Worm (Caenorhabditis elegans) whole organism, early embryonic: ENCODE measurements around the gene idpp-2.

Experiments
- F13C5.2 ChIP-seq: sonication (generic microtip); optimal IDR thresholded peaks from 2 replicates; lab custom pipeline; 2017; ENCODE audit warnings: mild to moderate bottlenecking, missing genetic modification characterization, inconsistent platforms, missing compliant biosample characterization
- aly-1 ChIP-seq: sonication (generic microtip); optimal IDR thresholded peaks from 2 replicates; lab custom pipeline; 2016; ENCODE audit warnings: missing genetic modification characterization, missing compliant biosample characterization
- ama-1 ChIP-seq: fragments of 150-350 bp; optimal IDR thresholded peaks from 2 replicates; lab custom pipeline; 2014
- ceh-13 ChIP-seq: fragments of 200-800 bp; sonication (Bioruptor generic); optimal IDR thresholded peaks from 2 replicates; lab custom pipeline; 2018; ENCODE audit warnings: mild to moderate bottlenecking, missing genetic modification characterization, missing compliant biosample characterization
- ceh-36 ChIP-seq: sonication (generic microtip); optimal IDR thresholded peaks from 2 replicates; lab custom pipeline; 2016; ENCODE audit warnings: missing genetic modification characterization, inconsistent platforms, missing compliant biosample characterization
- ets-7 ChIP-seq: sonication (generic microtip); optimal IDR thresholded peaks from 2 replicates; lab custom pipeline; 2016; ENCODE audit warnings: missing genotype, missing genetic modification characterization, missing compliant biosample characterization
- hmbx-1 ChIP-seq: sonication (generic microtip); optimal IDR thresholded peaks from 2 replicates; lab custom pipeline; 2016; ENCODE audit warnings: mild to moderate bottlenecking, missing genetic modification characterization, missing compliant biosample characterization
- pes-1 ChIP-seq: fragments of 200-800 bp; sonication (Bioruptor generic); IDR thresholded peaks from 2 replicates; pipeline ENCODE4 v1.3.6; 2022; ENCODE audit warnings: missing genetic modification reagents, missing genetic modification characterization, missing compliant biosample characterization
- tbx-11 ChIP-seq: fragments of 200-800 bp; sonication (Bioruptor generic); IDR thresholded peaks from 2 replicates; pipeline ENCODE4 v1.3.6; 2022; ENCODE audit warnings: missing genetic modification characterization, missing compliant biosample characterization
- tra-4 ChIP-seq: sonication (generic microtip); optimal IDR thresholded peaks from 2 replicates; lab custom pipeline; 2017; ENCODE audit warnings: missing genetic modification characterization, missing compliant biosample characterization

- TF ChIP-seq ets-7 (tag; lab: Kevin White, UChicago) (no peak), ama-1 (no peak), pes-1 (GFP tag; lab: Robert Waterston, UW) (no peak), ceh-13 (GFP tag; lab: Kevin White, UChicago) (no peak), tbx-11 (GFP tag; lab: Robert Waterston, UW) (no peak), hmbx-1 (tag; lab: Kevin White, UChicago) (no peak), aly-1 (no peak), tra-4 (tag; lab: Kevin White, UChicago) (no peak), ceh-36 (tag; lab: Kevin White, UChicago) (no peak), F13C5.2 (tag; lab: Kevin White, UChicago) (no peak)
Observed at ce11 chrV:44026-44425, 42.6 kb downstream of the idpp-2 start.
